Fruit fly (Drosophila melanogaster) whole organism, embryonic: Measurements from ENCODE around the gene Eip63F-1.
A peak's percentile ranks its signal among the peaks of the same experiment; 100 is the strongest.

Source experiments
- Bgb ChIP-seq: fragments of 200-800 bp; sonication (Bioruptor generic); IDR thresholded peaks from 2 replicates; pipeline ENCODE4 v1.3.6; 2022; ENCODE audit warnings: missing biosample characterization, missing genetic modification characterization; ENCODE audit not compliant: partially characterized antibody
- CG11085 ChIP-seq: fragments of 200-800 bp; sonication (Bioruptor generic); IDR thresholded peaks from 2 replicates; pipeline ENCODE4 v1.3.6; 2022; ENCODE audit warnings: missing biosample characterization, missing genetic modification characterization
- CG12769 ChIP-seq: fragments of 200-800 bp; sonication (Bioruptor generic); optimal IDR thresholded peaks from 2 replicates; lab custom pipeline; 2019; ENCODE audit warnings: missing biosample characterization, mild to moderate bottlenecking, missing genetic modification characterization, moderate library complexity
- CG15269 ChIP-seq: fragments of 200-800 bp; sonication (Bioruptor generic); optimal IDR thresholded peaks from 2 replicates; lab custom pipeline; 2018; ENCODE audit warnings: missing biosample characterization, mild to moderate bottlenecking, missing genetic modification characterization, moderate library complexity
- CG1603 ChIP-seq: fragments of 200-800 bp; sonication (Bioruptor generic); optimal IDR thresholded peaks from 2 replicates; lab custom pipeline; 2019; ENCODE audit warnings: missing biosample characterization, mild to moderate bottlenecking, missing genetic modification characterization, moderate library complexity
- CG16813 ChIP-seq: fragments of 200-800 bp; sonication (Bioruptor generic); IDR thresholded peaks from 3 replicates; pipeline ENCODE4 v1.3.6; 2022; ENCODE audit warnings: missing biosample characterization, missing genetic modification characterization; ENCODE audit not compliant: partially characterized antibody
- CG34376 ChIP-seq: fragments of 200-800 bp; sonication (Bioruptor generic); optimal IDR thresholded peaks from 2 replicates; lab custom pipeline; 2018; ENCODE audit warnings: missing biosample characterization, mild to moderate bottlenecking, missing genetic modification characterization
- CG34422 ChIP-seq: fragments of 200-800 bp; sonication (Bioruptor generic); IDR thresholded peaks from 3 replicates; pipeline ENCODE4 v1.3.6; 2022; ENCODE audit warnings: missing biosample characterization, missing genetic modification characterization
- CG3847 ChIP-seq: fragments of 200-800 bp; sonication (Bioruptor generic); IDR thresholded peaks from 2 replicates; pipeline ENCODE4 v1.3.6; 2022; ENCODE audit warnings: missing biosample characterization, missing genetic modification characterization
- CG6791 ChIP-seq: fragments of 200-800 bp; sonication (Bioruptor generic); IDR thresholded peaks from 3 replicates; pipeline ENCODE4 v1.3.6; 2022; ENCODE audit warnings: missing biosample characterization, missing genetic modification characterization; ENCODE audit not compliant: partially characterized antibody
- CG7963 ChIP-seq: fragments of 200-800 bp; sonication (Bioruptor generic); IDR thresholded peaks from 3 replicates; pipeline ENCODE4 v1.3.6; 2022; ENCODE audit warnings: missing biosample characterization, missing genetic modification characterization; ENCODE audit not compliant: partially characterized antibody
- CG8290 ChIP-seq, 3 experiments: fragments of 200-800 bp; sonication (Bioruptor generic); optimal IDR thresholded peaks; 2 replicates each; lab custom pipeline; 2016 to 2019; ENCODE audit warnings: missing biosample characterization in 3 of 3, missing genetic modification characterization in 3 of 3, mild to moderate bottlenecking in 2 of 3, moderate library complexity in 1 of 3
- CG8924 ChIP-seq: fragments of 200-800 bp; optimal IDR thresholded peaks from 3 replicates; lab custom pipeline; 2019; ENCODE audit warnings: missing biosample characterization, mild to moderate bottlenecking, missing genetic modification characterization, moderate library complexity
- CG9215 ChIP-seq: fragments of 200-800 bp; sonication (Bioruptor generic); IDR thresholded peaks from 2 replicates; pipeline ENCODE4 v1.3.6; 2022; ENCODE audit warnings: missing biosample characterization, missing genetic modification characterization
- CG9797 ChIP-seq: fragments of 200-800 bp; sonication (Bioruptor generic); optimal IDR thresholded peaks from 3 replicates; lab custom pipeline; 2018; ENCODE audit warnings: missing biosample characterization, mild to moderate bottlenecking, missing genetic modification characterization
- D ChIP-seq, 2 experiments: fragments of 200-800 bp in 1 of 2; fragments of >200 bp in 1 of 2; sonication (Bioruptor generic) in 1 of 2; optimal IDR thresholded peaks; 2 replicates in 1 of 2; 3 replicates in 1 of 2; lab custom pipeline; 2017; ENCODE audit warnings: mild to moderate bottlenecking in 1 of 2, missing biosample characterization in 1 of 2, missing genetic modification characterization in 1 of 2, missing genetic modification reagents in 1 of 2
- Dp ChIP-seq: fragments of 200-800 bp; sonication (Bioruptor generic); optimal IDR thresholded peaks from 2 replicates; lab custom pipeline; 2018; ENCODE audit warnings: missing biosample characterization, mild to moderate bottlenecking, missing genetic modification characterization, moderate library complexity
- Dref ChIP-seq: fragments of 200-800 bp; sonication (Bioruptor generic); IDR thresholded peaks from 2 replicates; pipeline ENCODE4 v1.3.6; 2022; ENCODE audit warnings: missing biosample characterization, missing genetic modification characterization
- E2f2 ChIP-seq: fragments of 200-800 bp; sonication (Bioruptor generic); IDR thresholded peaks from 2 replicates; pipeline ENCODE4 v1.3.6; 2022; ENCODE audit warnings: missing biosample characterization, missing genetic modification characterization
- H2.0 ChIP-seq: fragments of 200-800 bp; sonication (Bioruptor generic); IDR thresholded peaks from 2 replicates; pipeline ENCODE4 v1.3.6; 2022; ENCODE audit warnings: missing biosample characterization, missing genetic modification characterization
- HmgZ ChIP-seq: fragments of 200-800 bp; sonication (Bioruptor generic); optimal IDR thresholded peaks from 2 replicates; lab custom pipeline; 2018; ENCODE audit warnings: missing biosample characterization, mild to moderate bottlenecking, missing genetic modification characterization
- Jarid2 ChIP-seq: fragments of 200-800 bp; sonication (Bioruptor generic); optimal IDR thresholded peaks from 3 replicates; lab custom pipeline; 2017; ENCODE audit warnings: mild to moderate bottlenecking, missing biosample characterization, missing genetic modification reagents, missing genetic modification characterization
- MTF-1 ChIP-seq: fragments of 200-800 bp; sonication (Bioruptor generic); optimal IDR thresholded peaks from 2 replicates; lab custom pipeline; 2018; ENCODE audit warnings: missing biosample characterization, mild to moderate bottlenecking, missing genetic modification characterization, borderline replicate concordance
- Med ChIP-seq: fragments of 200-800 bp; sonication (Bioruptor generic); peaks from one replicate; lab custom pipeline; 2016; ENCODE audit warnings: missing biosample characterization, missing genetic modification characterization, mild to moderate bottlenecking, inconsistent platforms, moderate library complexity
- NFAT ChIP-seq: fragments of 200-800 bp; sonication (Bioruptor generic); IDR thresholded peaks from 2 replicates; pipeline ENCODE4 v1.3.6; 2022; ENCODE audit warnings: missing biosample characterization, missing genetic modification characterization
- Opbp ChIP-seq: fragments of 200-800 bp; sonication (Bioruptor generic); IDR thresholded peaks from 3 replicates; pipeline ENCODE4 v1.3.6; 2022; ENCODE audit warnings: missing biosample characterization, missing genetic modification characterization; ENCODE audit not compliant: partially characterized antibody
- Pdp1 ChIP-seq, 2 experiments: fragments of 200-800 bp; sonication (Bioruptor generic); optimal IDR thresholded peaks; 3 replicates each; lab custom pipeline; 2016; ENCODE audit warnings: missing biosample characterization in 2 of 2, missing genetic modification characterization in 2 of 2, mild to moderate bottlenecking in 1 of 2, moderate library complexity in 1 of 2
- Rfx ChIP-seq: fragments of 200-800 bp; sonication (Bioruptor generic); IDR thresholded peaks from 2 replicates; pipeline ENCODE4 v1.3.6; 2022; ENCODE audit warnings: missing biosample characterization, missing genetic modification characterization
- Rx ChIP-seq: fragments of 200-800 bp; sonication (Bioruptor generic); IDR thresholded peaks from 2 replicates; pipeline ENCODE4 v1.3.6; 2022; ENCODE audit warnings: missing biosample characterization, missing genetic modification characterization
- Scr ChIP-seq: fragments of 200-800 bp; sonication (Bioruptor generic); IDR thresholded peaks from 2 replicates; pipeline ENCODE4 v1.3.6; 2022; ENCODE audit warnings: missing biosample characterization, missing genetic modification characterization; ENCODE audit not compliant: partially characterized antibody
- amos ChIP-seq: fragments of 200-800 bp; sonication (Bioruptor generic); IDR thresholded peaks from 2 replicates; pipeline ENCODE4 v1.3.6; 2022; ENCODE audit warnings: missing biosample characterization, missing genetic modification characterization; ENCODE audit not compliant: partially characterized antibody
- ara ChIP-seq: fragments of 200-800 bp; sonication (Bioruptor generic); IDR thresholded peaks from 2 replicates; pipeline ENCODE4 v1.3.6; 2022; ENCODE audit warnings: missing biosample characterization, missing genetic modification characterization
- cg ChIP-seq: fragments of 200-800 bp; sonication (Bioruptor generic); optimal IDR thresholded peaks from 3 replicates; lab custom pipeline; 2019; ENCODE audit warnings: missing biosample characterization, mild to moderate bottlenecking, missing genetic modification characterization, moderate library complexity
- chif ChIP-seq, 2 experiments: fragments of 200-800 bp; sonication (Bioruptor generic); optimal IDR thresholded peaks; 3 replicates each; lab custom pipeline; 2016; ENCODE audit warnings: missing biosample characterization in 2 of 2, missing genetic modification characterization in 2 of 2
- chinmo ChIP-seq: fragments of 200-800 bp; sonication (Bioruptor generic); IDR thresholded peaks from 4 replicates; pipeline ENCODE4 v1.3.6; 2022; ENCODE audit warnings: missing biosample characterization, missing genetic modification characterization; ENCODE audit not compliant: partially characterized antibody
- ci ChIP-seq: fragments of 200-800 bp; sonication (Bioruptor generic); IDR thresholded peaks from 3 replicates; pipeline ENCODE4 v1.3.6; 2022; ENCODE audit warnings: missing biosample characterization, missing genetic modification characterization
- gfzf ChIP-seq: fragments of 200-800 bp; sonication (Bioruptor generic); optimal IDR thresholded peaks from 2 replicates; lab custom pipeline; 2016; ENCODE audit warnings: missing biosample characterization, mild to moderate bottlenecking, missing genetic modification characterization, moderate library complexity
- lov ChIP-seq, 2 experiments: fragments of 200-800 bp in 1 of 2; fragments of >200 bp in 1 of 2; sonication (Bioruptor generic) in 1 of 2; IDR thresholded peaks in 1 of 2; optimal IDR thresholded peaks in 1 of 2; 2 replicates in 1 of 2; 3 replicates in 1 of 2; pipeline versions ENCODE4 v1.3.6 to Lab custom; 2017 to 2022; ENCODE audit warnings: missing biosample characterization in 1 of 2, missing genetic modification characterization in 1 of 2
- nom ChIP-seq: fragments of 200-800 bp; sonication (Bioruptor generic); optimal IDR thresholded peaks from 2 replicates; lab custom pipeline; 2017; ENCODE audit warnings: missing biosample characterization, missing genetic modification characterization, mild to moderate bottlenecking, moderate library complexity, missing genetic modification reagents
- pho ChIP-seq: fragments of 200-800 bp; sonication (Bioruptor generic); optimal IDR thresholded peaks from 2 replicates; lab custom pipeline; 2016; ENCODE audit warnings: missing biosample characterization, missing genetic modification characterization
- pzg ChIP-seq: fragments of 200-800 bp; sonication (Bioruptor generic); optimal IDR thresholded peaks from 3 replicates; lab custom pipeline; 2018; ENCODE audit warnings: missing biosample characterization, mild to moderate bottlenecking, missing genetic modification characterization, moderate library complexity
- row ChIP-seq: fragments of 200-800 bp; sonication (Bioruptor generic); IDR thresholded peaks from 3 replicates; pipeline ENCODE4 v1.3.6; 2022; ENCODE audit warnings: missing biosample characterization, missing genetic modification characterization
- stwl ChIP-seq: fragments of 200-800 bp; sonication (Bioruptor generic); optimal IDR thresholded peaks from 3 replicates; lab custom pipeline; 2018; ENCODE audit warnings: missing biosample characterization, mild to moderate bottlenecking, missing genetic modification characterization, moderate library complexity
- sug ChIP-seq: fragments of 200-800 bp; optimal IDR thresholded peaks from 2 replicates; lab custom pipeline; 2019; ENCODE audit warnings: missing biosample characterization, mild to moderate bottlenecking, missing genetic modification characterization, moderate library complexity
- trem ChIP-seq: fragments of 200-800 bp; optimal IDR thresholded peaks from 3 replicates; lab custom pipeline; 2019; ENCODE audit warnings: missing biosample characterization, mild to moderate bottlenecking, missing genetic modification characterization, moderate library complexity
- z ChIP-seq: fragments of 200-800 bp; sonication (Bioruptor generic); IDR thresholded peaks from 3 replicates; pipeline ENCODE4 v1.3.6; 2022; ENCODE audit warnings: missing biosample characterization, missing genetic modification characterization

The Eip63F-1 gene

dm6 chr3L:3903301-3903700, 32.1 kb downstream of the Eip63F-1 start, which contains the start of gene Sc2 (continued):
- TF ChIP-seq pho (GFP tag; lab: Kevin White, UChicago) (no peak), cg (GFP tag; lab: Kevin White, UChicago) (no peak), CG34376 (no peak), CG3847 (GFP tag; lab: Robert Waterston, UW) (peak; percentile 49), CG8290 (GFP tag; optimal IDR thresholded peaks at IDR 0.05; lab: Kevin White, UChicago) (no peak), CG8290 (tag; optimal IDR thresholded peaks at IDR 0.05; lab: Kevin White, UChicago) (peak in 1 of 2 experiments; percentile 62), row (GFP tag; lab: Robert Waterston, UW) (peak; percentile 81), pzg (GFP tag; lab: Kevin White, UChicago) (peak; percentile 49), CG7963 (0 out of 3 replicates have a peak, but pooled peaks have one; percentile 53), Dref (0 out of 2 replicates have a peak, but pooled peaks have one; percentile 12), chinmo (GFP tag; lab: Robert Waterston, UW) (0 out of 4 replicates have a peak, but pooled peaks have one; percentile 14), Rfx (GFP tag; lab: Robert Waterston, UW) (peak; percentile 66), CG9797 (GFP tag; lab: Kevin White, UChicago) (peak; percentile 56), Dp (GFP tag; lab: Kevin White, UChicago) (peak; percentile 35), CG9215 (GFP tag; lab: Robert Waterston, UW) (no peak), H2.0 (GFP tag; lab: Robert Waterston, UW) (0 out of 2 replicates have a peak, but pooled peaks have one; percentile 5), D (optimal IDR thresholded peaks at IDR 0.05; lab: Kevin White, UChicago) (no peak), D (GFP tag; optimal IDR thresholded peaks at IDR 0.05; lab: Kevin White, UChicago) (no peak), nom (GFP tag; lab: Kevin White, UChicago) (peak; percentile 21), trem (tag; lab: Kevin White, UChicago) (peak; percentile 2), sug (peak; percentile 8), lov (optimal IDR thresholded peaks at IDR 0.05; lab: Kevin White, UChicago) (no peak), lov (GFP tag; IDR thresholded peaks at IDR 0.05; lab: Robert Waterston, UW) (0 out of 3 replicates have a peak, but pooled peaks have one; percentile 30), CG15269 (peak; percentile 2), CG1603 (peak; percentile 4), ara (GFP tag; lab: Robert Waterston, UW) (0 out of 2 replicates have a peak, but pooled peaks have one; percentile 22), gfzf (peak; percentile 61), HmgZ (tag; lab: Kevin White, UChicago) (peak; percentile 14), CG34422 (GFP tag; lab: Robert Waterston, UW) (peak; percentile 31; the same call in 1 of the 3 replicates), Rx (0 out of 2 replicates have a peak, but pooled peaks have one; percentile 5), CG16813 (0 out of 3 replicates have a peak, but pooled peaks have one; percentile 16), chif (GFP tag; optimal IDR thresholded peaks at IDR 0.05; lab: Kevin White, UChicago) (no peak), Bgb (GFP tag; lab: Robert Waterston, UW) (peak; percentile 55; the same call in 1 of the 2 replicates), amos (peak; percentile 38; the same call in 1 of the 2 replicates), NFAT (GFP tag; lab: Robert Waterston, UW) (0 out of 2 replicates have a peak, but pooled peaks have one; percentile 17), Med (GFP tag; lab: Kevin White, UChicago) (peak; percentile 71), CG6791 (peak; percentile 39; the same call in 2 of the 3 replicates), CG11085 (GFP tag; lab: Robert Waterston, UW) (0 out of 2 replicates have a peak, but pooled peaks have one; percentile 18), Jarid2 (GFP tag; lab: Kevin White, UChicago) (peak; percentile 62), CG8924 (tag; lab: Kevin White, UChicago) (no peak), Scr (GFP tag; lab: Robert Waterston, UW) (no peak), CG12769 (peak; percentile 28), ci (GFP tag; lab: Robert Waterston, UW) (0 out of 3 replicates have a peak, but pooled peaks have one; percentile 9), MTF-1 (GFP tag; lab: Kevin White, UChicago) (peak; percentile 29), Pdp1 (GFP tag; optimal IDR thresholded peaks at IDR 0.05; lab: Kevin White, UChicago) (peak in 1 of 2 experiments; percentile 36), stwl (peak; percentile 45), z (GFP tag; lab: Robert Waterston, UW) (0 out of 3 replicates have a peak, but pooled peaks have one; percentile 12), Opbp (GFP tag; lab: Robert Waterston, UW) (0 out of 3 replicates have a peak, but pooled peaks have one; percentile 38), E2f2 (GFP tag; lab: Robert Waterston, UW) (peak; percentile 49)
